Worm (Caenorhabditis elegans): Measurements from ENCODE around the gene glo-3.

DNA sequence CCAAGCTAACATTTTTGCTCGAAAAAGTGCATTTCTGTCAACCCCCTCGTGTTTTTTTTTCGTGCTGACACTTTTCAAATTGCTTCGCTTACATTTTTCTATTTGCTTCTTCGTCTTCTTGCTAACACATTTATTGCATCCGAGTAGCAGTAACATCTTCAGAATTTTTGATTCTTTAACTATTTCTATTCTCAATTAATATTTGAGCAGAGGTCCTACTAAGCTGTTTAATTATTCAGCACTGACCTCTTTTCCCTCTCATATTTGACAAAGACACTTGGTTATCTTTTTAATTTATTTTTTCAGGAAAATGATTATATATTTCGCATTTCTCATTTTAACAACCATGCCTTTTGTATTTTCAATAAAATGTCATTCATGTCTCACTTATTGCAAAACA is 12.2 kb downstream of the glo-3 start, which contains the start of gene F59F5.5:
- no peak for TF ChIP-seq ztf-11 (tag; optimal IDR thresholded peaks at IDR 0.05)
- TF ChIP-seq elt-3 (tag; optimal IDR thresholded peaks at IDR 0.05) = no peak
- no peak for TF ChIP-seq skn-1 (tag; optimal IDR thresholded peaks at IDR 0.05)
- no peak for TF ChIP-seq ama-1 (optimal IDR thresholded peaks at IDR 0.05)
- TF ChIP-seq nhr-12 (tag; optimal IDR thresholded peaks at IDR 0.05) = no peak
- TF ChIP-seq unc-39 (tag; optimal IDR thresholded peaks at IDR 0.05) = no peak
- no peak for TF ChIP-seq unc-62 (GFP tag; optimal IDR thresholded peaks at IDR 0.05)
- TF ChIP-seq nhr-129 (tag; optimal IDR thresholded peaks at IDR 0.05) = no peak
